Worm (Caenorhabditis elegans) whole organism, mixed stage, embryonic: Measurements from ENCODE around the gene D2045.7.

Source experiments
- bed-3 ChIP-seq: fragments of 200-800 bp; sonication (Bioruptor generic); optimal IDR thresholded peaks from 3 replicates; lab custom pipeline; 2018; ENCODE audit warnings: mild to moderate bottlenecking, missing genetic modification characterization, moderate library complexity, missing compliant biosample characterization
- ceh-39 ChIP-seq: fragments of 150-350 bp; optimal IDR thresholded peaks from 2 replicates; lab custom pipeline; 2014; ENCODE audit warnings: missing biosample characterization, missing genetic modification characterization
- ceh-43 ChIP-seq: fragments of 200-800 bp; sonication (Bioruptor generic); optimal IDR thresholded peaks from 2 replicates; lab custom pipeline; 2018; ENCODE audit warnings: mild to moderate bottlenecking, missing genetic modification characterization, moderate library complexity, missing compliant biosample characterization
- ceh-83 ChIP-seq: fragments of 200-800 bp; sonication (Bioruptor generic); optimal IDR thresholded peaks from 2 replicates; lab custom pipeline; 2018; ENCODE audit warnings: mild to moderate bottlenecking, missing genetic modification characterization, missing compliant biosample characterization
- cnd-1 ChIP-seq: fragments of 200-800 bp; sonication (Bioruptor generic); optimal IDR thresholded peaks from 2 replicates; lab custom pipeline; 2018; ENCODE audit warnings: mild to moderate bottlenecking, missing genetic modification characterization, missing compliant biosample characterization
- drap-1 ChIP-seq: fragments of 200-800 bp; sonication (Bioruptor generic); optimal IDR thresholded peaks from 3 replicates; lab custom pipeline; 2018; ENCODE audit warnings: mild to moderate bottlenecking, missing genetic modification characterization, missing compliant biosample characterization
- elt-3 ChIP-seq: fragments of 150-350 bp; optimal IDR thresholded peaks from 2 replicates; lab custom pipeline; 2014; ENCODE audit warnings: missing biosample characterization, missing genetic modification characterization
- flh-1 ChIP-seq: fragments of 200-800 bp; sonication (Bioruptor generic); optimal IDR thresholded peaks from 2 replicates; lab custom pipeline; 2018; ENCODE audit warnings: mild to moderate bottlenecking, missing genetic modification characterization, moderate library complexity, missing compliant biosample characterization
- ham-2 ChIP-seq: fragments of 200-800 bp; sonication (Bioruptor generic); optimal IDR thresholded peaks from 2 replicates; lab custom pipeline; 2018; ENCODE audit warnings: mild to moderate bottlenecking, missing genetic modification characterization, missing compliant biosample characterization
- hlh-1 ChIP-seq: fragments of 150-350 bp; optimal IDR thresholded peaks from 2 replicates; lab custom pipeline; 2014; ENCODE audit warnings: missing biosample characterization, missing genetic modification reagents, missing genetic modification characterization
- lin-32 ChIP-seq: fragments of 200-800 bp; sonication (Bioruptor generic); optimal IDR thresholded peaks from 2 replicates; lab custom pipeline; 2018; ENCODE audit warnings: mild to moderate bottlenecking, missing genetic modification characterization, missing compliant biosample characterization
- lsy-2 ChIP-seq: fragments of 150-350 bp; optimal IDR thresholded peaks from 2 replicates; lab custom pipeline; 2014; ENCODE audit warnings: missing biosample characterization, missing genetic modification characterization
- mab-5 ChIP-seq: fragments of 150-350 bp; optimal IDR thresholded peaks from 2 replicates; lab custom pipeline; 2014; ENCODE audit warnings: missing biosample characterization, missing genetic modification characterization
- mep-1 ChIP-seq: fragments of 150-350 bp; optimal IDR thresholded peaks from 2 replicates; lab custom pipeline; 2017; ENCODE audit warnings: missing biosample characterization, missing genetic modification reagents, missing genetic modification characterization, inconsistent platforms
- mls-2 ChIP-seq: sonication (generic microtip); optimal IDR thresholded peaks from 2 replicates; lab custom pipeline; 2016; ENCODE audit warnings: mild to moderate bottlenecking, missing genetic modification characterization, moderate library complexity, missing compliant biosample characterization
- nhr-2 ChIP-seq: fragments of 150-350 bp; optimal IDR thresholded peaks from 2 replicates; lab custom pipeline; 2014; ENCODE audit warnings: missing biosample characterization, missing genetic modification characterization
- nhr-28 ChIP-seq: fragments of 150-350 bp; optimal IDR thresholded peaks from 2 replicates; lab custom pipeline; 2014; ENCODE audit warnings: missing biosample characterization, missing genetic modification characterization
- nhr-76 ChIP-seq: sonication (generic microtip); optimal IDR thresholded peaks from 2 replicates; lab custom pipeline; 2017; ENCODE audit warnings: missing biosample characterization, missing genetic modification characterization
- pha-4 ChIP-seq: fragments of 150-350 bp; optimal IDR thresholded peaks from 2 replicates; lab custom pipeline; 2018; ENCODE audit warnings: missing biosample characterization, missing genetic modification reagents, missing genetic modification characterization
- snpc-4 ChIP-seq: fragments of 150-350 bp; optimal IDR thresholded peaks from 2 replicates; lab custom pipeline; 2014; ENCODE audit warnings: missing biosample characterization, missing genetic modification characterization
- sptf-1 ChIP-seq: sonication (generic microtip); optimal IDR thresholded peaks from 2 replicates; lab custom pipeline; 2017; ENCODE audit warnings: mild to moderate bottlenecking, missing genetic modification characterization, moderate library complexity, missing compliant biosample characterization
- tbx-8 ChIP-seq: fragments of 200-800 bp; sonication (Bioruptor generic); optimal IDR thresholded peaks from 2 replicates; lab custom pipeline; 2018; ENCODE audit warnings: mild to moderate bottlenecking, missing genetic modification characterization, moderate library complexity, missing compliant biosample characterization
- unc-120 ChIP-seq: sonication (generic microtip); optimal IDR thresholded peaks from 2 replicates; lab custom pipeline; 2017; ENCODE audit warnings: missing genetic modification characterization, missing compliant biosample characterization; ENCODE audit not compliant: poor library complexity, severe bottlenecking
- unc-62 ChIP-seq: fragments of 150-350 bp; optimal IDR thresholded peaks from 2 replicates; lab custom pipeline; 2014; ENCODE audit warnings: missing biosample characterization, missing genetic modification reagents, missing genetic modification characterization
- zip-8 ChIP-seq: fragments of 150-350 bp; optimal IDR thresholded peaks from 2 replicates; lab custom pipeline; 2014; ENCODE audit warnings: missing biosample characterization, missing genetic modification characterization
- ztf-11 ChIP-seq: fragments of 150-350 bp; optimal IDR thresholded peaks from 2 replicates; lab custom pipeline; 2014; ENCODE audit warnings: missing biosample characterization, missing genetic modification characterization

Gene D2045.7

DNA sequence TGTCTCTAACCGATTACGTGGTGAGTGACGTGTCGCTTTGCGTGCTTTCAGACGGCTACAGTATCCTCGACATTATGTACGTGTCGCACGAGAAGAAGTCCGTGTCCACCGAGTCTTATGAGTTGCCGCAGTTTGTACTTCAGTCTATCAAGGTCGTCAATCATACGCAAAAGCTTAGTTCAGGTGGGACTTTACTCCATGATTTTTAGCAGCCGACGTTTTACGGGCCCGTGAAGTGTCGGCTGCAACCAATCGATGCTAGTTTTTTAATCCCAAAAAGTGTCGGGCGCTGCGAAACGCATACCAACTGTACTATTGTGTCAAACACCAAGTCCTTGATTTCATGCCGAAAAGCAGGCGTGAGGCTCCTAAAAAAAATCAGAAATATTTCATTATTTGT lies 45.5 kb downstream of the D2045.7 start:
- TF ChIP-seq lsy-2 (no peak), ceh-83 (GFP tag; lab: Kevin White, UChicago) (no peak), zip-8 (tag; lab: Kevin White, UChicago) (no peak), mep-1 (tag; lab: Kevin White, UChicago) (no peak), ceh-39 (tag; lab: Kevin White, UChicago) (no peak), pha-4 (no peak), sptf-1 (tag; lab: Kevin White, UChicago) (no peak), drap-1 (GFP tag; lab: Kevin White, UChicago) (no peak), lin-32 (GFP tag; lab: Kevin White, UChicago) (no peak), nhr-2 (tag; lab: Kevin White, UChicago) (no peak), snpc-4 (tag; lab: Kevin White, UChicago) (no peak), hlh-1 (no peak), nhr-28 (tag; lab: Kevin White, UChicago) (no peak), bed-3 (GFP tag; lab: Kevin White, UChicago) (no peak)

ce11 chrIII:10525927-10526326 lies 46.6 kb downstream of the D2045.7 start:
- TF ChIP-seq ceh-43 (no peak), flh-1 (GFP tag; lab: Kevin White, UChicago) (no peak), mab-5 (tag; lab: Kevin White, UChicago) (peak; percentile 9), nhr-76 (no peak), lsy-2 (no peak), mls-2 (tag; lab: Kevin White, UChicago) (no peak), unc-120 (tag; lab: Kevin White, UChicago) (peak; percentile 85), hlh-1 (peak; percentile 81), elt-3 (tag; lab: Kevin White, UChicago) (no peak), ztf-11 (tag; lab: Kevin White, UChicago) (no peak), unc-62 (GFP tag; lab: Kevin White, UChicago) (peak; percentile 96), cnd-1 (tag; lab: Kevin White, UChicago) (no peak)
- TF ChIP-seq, all 35 proteins: peak for 4

- TF ChIP-seq hlh-1 (no peak), lsy-2 (no peak), drap-1 (GFP tag; lab: Kevin White, UChicago) (no peak), elt-3 (tag; lab: Kevin White, UChicago) (no peak), cnd-1 (tag; lab: Kevin White, UChicago) (no peak), ceh-39 (tag; lab: Kevin White, UChicago) (no peak), unc-62 (GFP tag; lab: Kevin White, UChicago) (no peak), zip-8 (tag; lab: Kevin White, UChicago) (no peak), tbx-8 (GFP tag; lab: Kevin White, UChicago) (no peak), ham-2 (no peak), bed-3 (GFP tag; lab: Kevin White, UChicago) (no peak)
Measured at ce11 chrIII:10527446-10527845, 48.2 kb downstream of the D2045.7 start.
